Fruit fly (Drosophila melanogaster) whole organism, embryonic: ENCODE measurements around the gene CG6041.

ENCODE experiments used
- Atf3 ChIP-seq: fragments of 200-800 bp; sonication (Bioruptor generic); optimal IDR thresholded peaks from 3 replicates; lab custom pipeline; 2016; ENCODE audit warnings: missing biosample characterization, missing genetic modification characterization
- CG10462 ChIP-seq: fragments of 200-800 bp; sonication (Bioruptor generic); optimal IDR thresholded peaks from 2 replicates; lab custom pipeline; 2016; ENCODE audit warnings: missing biosample characterization, missing genetic modification characterization
- CG11085 ChIP-seq: fragments of 200-800 bp; sonication (Bioruptor generic); IDR thresholded peaks from 2 replicates; pipeline ENCODE4 v1.3.6; 2022; ENCODE audit warnings: missing biosample characterization, missing genetic modification characterization
- CG11560 ChIP-seq: fragments of 200-800 bp; sonication (Bioruptor generic); IDR thresholded peaks from 3 replicates; pipeline ENCODE4 v1.3.6; 2022; ENCODE audit warnings: missing biosample characterization, missing genetic modification characterization
- CG11695 ChIP-seq: fragments of 200-800 bp; sonication (Bioruptor generic); IDR thresholded peaks from 3 replicates; pipeline ENCODE4 v1.3.6; 2022; ENCODE audit warnings: missing biosample characterization, missing genetic modification characterization
- CG12071 ChIP-seq: fragments of 200-800 bp; sonication (Bioruptor generic); optimal IDR thresholded peaks from 3 replicates; lab custom pipeline; 2018; ENCODE audit warnings: missing biosample characterization, mild to moderate bottlenecking, missing genetic modification characterization
- CG12299 ChIP-seq: fragments of 200-800 bp; sonication (Bioruptor generic); optimal IDR thresholded peaks from 2 replicates; lab custom pipeline; 2018; ENCODE audit warnings: missing biosample characterization, mild to moderate bottlenecking, missing genetic modification characterization
- CG15269 ChIP-seq: fragments of 200-800 bp; sonication (Bioruptor generic); optimal IDR thresholded peaks from 2 replicates; lab custom pipeline; 2018; ENCODE audit warnings: missing biosample characterization, mild to moderate bottlenecking, missing genetic modification characterization, moderate library complexity
- CG17829 ChIP-seq: fragments of 200-800 bp; optimal IDR thresholded peaks from 2 replicates; lab custom pipeline; 2019; ENCODE audit warnings: missing biosample characterization, mild to moderate bottlenecking, missing genetic modification characterization, moderate library complexity
- CG17912 ChIP-seq: fragments of 200-800 bp; sonication (Bioruptor generic); optimal IDR thresholded peaks from 2 replicates; lab custom pipeline; 2018; ENCODE audit warnings: missing biosample characterization, mild to moderate bottlenecking, missing genetic modification characterization
- CG18011 ChIP-seq: fragments of 200-800 bp; sonication (Bioruptor generic); optimal IDR thresholded peaks from 2 replicates; lab custom pipeline; 2017; ENCODE audit warnings: missing biosample characterization, missing genetic modification characterization, mild to moderate bottlenecking, moderate library complexity, missing genotype
- CG18619 ChIP-seq: fragments of 200-800 bp; sonication (Bioruptor generic); optimal IDR thresholded peaks from 3 replicates; lab custom pipeline; 2017; ENCODE audit warnings: missing biosample characterization, mild to moderate bottlenecking, missing genetic modification characterization
- CG2116 ChIP-seq: fragments of 200-800 bp; sonication (Bioruptor generic); optimal IDR thresholded peaks from 3 replicates; lab custom pipeline; 2018; ENCODE audit warnings: missing biosample characterization, mild to moderate bottlenecking, missing genetic modification characterization
- CG2889 ChIP-seq: fragments of 200-800 bp; sonication (Bioruptor generic); IDR thresholded peaks from 3 replicates; pipeline ENCODE4 v1.3.6; 2022; ENCODE audit warnings: missing biosample characterization, missing genetic modification characterization
- CG30403 ChIP-seq: fragments of 200-800 bp; sonication (Bioruptor generic); optimal IDR thresholded peaks from 3 replicates; lab custom pipeline; 2016; ENCODE audit warnings: missing biosample characterization, missing genetic modification characterization
- CG33557 ChIP-seq: fragments of 200-800 bp; sonication (Bioruptor generic); optimal IDR thresholded peaks from 2 replicates; lab custom pipeline; 2019; ENCODE audit warnings: missing biosample characterization, mild to moderate bottlenecking, missing genetic modification characterization, moderate library complexity
- CG42726 ChIP-seq: fragments of 200-800 bp; sonication (Bioruptor generic); IDR thresholded peaks from 2 replicates; pipeline ENCODE4 v1.3.6; 2022; ENCODE audit warnings: missing biosample characterization, missing genetic modification characterization; ENCODE audit not compliant: partially characterized antibody
- CG4707 ChIP-seq: fragments of 200-800 bp; sonication (Bioruptor generic); optimal IDR thresholded peaks from 2 replicates; lab custom pipeline; 2018; ENCODE audit warnings: missing biosample characterization, mild to moderate bottlenecking, missing genetic modification characterization, moderate library complexity
- CG6272 ChIP-seq: fragments of 200-800 bp; sonication (Bioruptor generic); IDR thresholded peaks from 2 replicates; pipeline ENCODE4 v1.3.6; 2022; ENCODE audit warnings: missing biosample characterization, missing genetic modification characterization
- CG6765 ChIP-seq: fragments of 200-800 bp; sonication (Bioruptor generic); optimal IDR thresholded peaks from 3 replicates; lab custom pipeline; 2017; ENCODE audit warnings: missing biosample characterization, mild to moderate bottlenecking, missing genetic modification characterization
- CG6791 ChIP-seq: fragments of 200-800 bp; sonication (Bioruptor generic); IDR thresholded peaks from 3 replicates; pipeline ENCODE4 v1.3.6; 2022; ENCODE audit warnings: missing biosample characterization, missing genetic modification characterization; ENCODE audit not compliant: partially characterized antibody
- Ets97D ChIP-seq: fragments of 200-800 bp; sonication (Bioruptor generic); optimal IDR thresholded peaks from 3 replicates; lab custom pipeline; 2016; ENCODE audit warnings: missing biosample characterization, missing genetic modification characterization
- NK7.1 ChIP-seq: fragments of 200-800 bp; sonication (Bioruptor generic); optimal IDR thresholded peaks from 3 replicates; lab custom pipeline; 2016; ENCODE audit warnings: missing biosample characterization, missing genetic modification characterization
- Oaz ChIP-seq: fragments of 200-800 bp; sonication (Bioruptor generic); IDR thresholded peaks from 2 replicates; pipeline ENCODE4 v1.3.6; 2022; ENCODE audit warnings: missing biosample characterization, missing genetic modification characterization
- Opbp ChIP-seq: fragments of 200-800 bp; sonication (Bioruptor generic); IDR thresholded peaks from 3 replicates; pipeline ENCODE4 v1.3.6; 2022; ENCODE audit warnings: missing biosample characterization, missing genetic modification characterization; ENCODE audit not compliant: partially characterized antibody
- PHDP ChIP-seq: fragments of 200-800 bp; sonication (Bioruptor generic); optimal IDR thresholded peaks from 3 replicates; lab custom pipeline; 2018; ENCODE audit warnings: missing biosample characterization, mild to moderate bottlenecking, missing genetic modification characterization, moderate library complexity
- Sin3A ChIP-seq: fragments of >200 bp; optimal IDR thresholded peaks from 2 replicates; lab custom pipeline; 2018
- ab ChIP-seq: fragments of 200-800 bp; sonication (Bioruptor generic); optimal IDR thresholded peaks from 2 replicates; lab custom pipeline; 2016; ENCODE audit warnings: missing biosample characterization, missing genetic modification characterization
- crol ChIP-seq: fragments of 200-800 bp; sonication (Bioruptor generic); IDR thresholded peaks from 2 replicates; pipeline ENCODE4 v1.3.6; 2022; ENCODE audit warnings: missing biosample characterization, missing genetic modification characterization
- dan ChIP-seq: fragments of 200-800 bp; sonication (Bioruptor generic); IDR thresholded peaks from 2 replicates; pipeline ENCODE4 v1.3.6; 2022; ENCODE audit warnings: missing biosample characterization, missing genetic modification characterization
- eve ChIP-seq, 2 experiments: fragments of >200 bp; optimal IDR thresholded peaks; 2 replicates each; lab custom pipeline; 2017; ENCODE audit warnings: missing biosample characterization in 2 of 2, missing genetic modification characterization in 2 of 2
- ftz-f1 ChIP-seq: fragments of 200-800 bp; sonication (Bioruptor generic); optimal IDR thresholded peaks from 2 replicates; lab custom pipeline; 2016; ENCODE audit warnings: missing biosample characterization, missing genetic modification characterization
- fu2 ChIP-seq: fragments of 200-800 bp; sonication (Bioruptor generic); optimal IDR thresholded peaks from 2 replicates; lab custom pipeline; 2016; ENCODE audit warnings: missing biosample characterization, missing genetic modification characterization
- grn ChIP-seq: fragments of 200-800 bp; sonication (Bioruptor generic); optimal IDR thresholded peaks from 3 replicates; lab custom pipeline; 2017; ENCODE audit warnings: missing biosample characterization, missing genetic modification characterization
- ind ChIP-seq: fragments of 200-800 bp; sonication (Bioruptor generic); optimal IDR thresholded peaks from 3 replicates; lab custom pipeline; 2016; ENCODE audit warnings: missing biosample characterization, missing genetic modification characterization
- insv ChIP-seq, 2 experiments: fragments of 200-800 bp; sonication (Bioruptor generic); optimal IDR thresholded peaks; 3 replicates each; lab custom pipeline; 2016 to 2018; ENCODE audit warnings: missing biosample characterization in 2 of 2, missing genetic modification characterization in 2 of 2
- lab ChIP-seq: fragments of 200-800 bp; sonication (Bioruptor generic); optimal IDR thresholded peaks from 3 replicates; lab custom pipeline; 2017; ENCODE audit warnings: missing biosample characterization, missing genetic modification characterization, mild to moderate bottlenecking, moderate library complexity, missing genetic modification reagents
- lbe ChIP-seq: fragments of 200-800 bp; sonication (Bioruptor generic); optimal IDR thresholded peaks from 2 replicates; lab custom pipeline; 2016; ENCODE audit warnings: missing biosample characterization, mild to moderate bottlenecking, missing genetic modification characterization
- lmd ChIP-seq: fragments of 200-800 bp; sonication (Bioruptor generic); IDR thresholded peaks from 2 replicates; pipeline ENCODE4 v1.3.6; 2022; ENCODE audit warnings: missing biosample characterization, missing genetic modification characterization
- lola ChIP-seq, 3 experiments: fragments of >200 bp in 2 of 3; fragments of 200-800 bp in 1 of 3; sonication (Bioruptor generic) in 1 of 3; optimal IDR thresholded peaks; 2 replicates each; lab custom pipeline; 2017 to 2019; ENCODE audit warnings: missing biosample characterization in 3 of 3, missing genetic modification characterization in 3 of 3, mild to moderate bottlenecking in 1 of 3, moderate library complexity in 1 of 3
- otp ChIP-seq: fragments of 200-800 bp; sonication (Bioruptor generic); IDR thresholded peaks from 3 replicates; pipeline ENCODE4, ENCODE4 v1.3.6; 2022; ENCODE audit warnings: missing biosample characterization, missing genetic modification characterization
- pb ChIP-seq: fragments of 200-800 bp; sonication (Bioruptor generic); optimal IDR thresholded peaks from 3 replicates; lab custom pipeline; 2016; ENCODE audit warnings: missing biosample characterization, missing genetic modification characterization
- prd ChIP-seq, 3 experiments: fragments of >200 bp in 2 of 3; fragments of 200-800 bp in 1 of 3; sonication (Bioruptor generic) in 1 of 3; optimal IDR thresholded peaks in 2 of 3; IDR thresholded peaks in 1 of 3; 2 replicates in 2 of 3; 3 replicates in 1 of 3; pipeline versions ENCODE4 v1.3.6 to Lab custom; 2017 to 2022; ENCODE audit warnings: missing biosample characterization in 1 of 3, missing genetic modification characterization in 1 of 3
- ro ChIP-seq: fragments of 200-800 bp; sonication (Bioruptor generic); IDR thresholded peaks from 2 replicates; pipeline ENCODE4 v1.3.6; 2022; ENCODE audit warnings: missing biosample characterization, missing genetic modification characterization
- slou ChIP-seq: fragments of 200-800 bp; sonication (Bioruptor generic); optimal IDR thresholded peaks from 3 replicates; lab custom pipeline; 2016; ENCODE audit warnings: missing biosample characterization, missing genetic modification characterization
- sob ChIP-seq: fragments of 200-800 bp; sonication (Bioruptor generic); IDR thresholded peaks from 2 replicates; pipeline ENCODE4 v1.3.6; 2022; ENCODE audit warnings: missing biosample characterization, missing genetic modification characterization
- twi ChIP-seq: fragments of 200-800 bp; optimal IDR thresholded peaks from 2 replicates; lab custom pipeline; 2019; ENCODE audit warnings: missing biosample characterization, mild to moderate bottlenecking, missing genetic modification characterization, moderate library complexity
- vfl ChIP-seq: fragments of 200-800 bp; sonication (Bioruptor generic); optimal IDR thresholded peaks from 2 replicates; lab custom pipeline; 2016; ENCODE audit warnings: missing biosample characterization, missing genetic modification characterization
- yki ChIP-seq: fragments of >200 bp; optimal IDR thresholded peaks from 3 replicates; lab custom pipeline; 2018

Gene CG6041

dm6 chrX:5965517-5966397 is 17.8 kb downstream of the CG6041 start, which contains the start of gene Grip (continued):
- TF ChIP-seq lola (GFP tag; optimal IDR thresholded peaks at IDR 0.05; lab: Kevin White, UChicago) = peak in 1 of 3 experiments; percentile 72
- peak; percentile 31; the same call in 2 of the 3 replicates for TF ChIP-seq Opbp (GFP tag; lab: Robert Waterston, UW)
- TF ChIP-seq CG4707 (GFP tag; lab: Kevin White, UChicago) = no peak
- TF ChIP-seq CG15269 = peak; percentile 9
- no peak for TF ChIP-seq CG11085 (GFP tag; lab: Robert Waterston, UW)
- TF ChIP-seq CG12071 (GFP tag; lab: Kevin White, UChicago) = no peak
- TF ChIP-seq twi (tag; lab: Kevin White, UChicago) = peak; percentile 1
- TF ChIP-seq Oaz = no peak
- no peak for TF ChIP-seq Atf3 (GFP tag; lab: Kevin White, UChicago)
- no peak for TF ChIP-seq ab
- no peak for TF ChIP-seq CG11560
- TF ChIP-seq lmd (GFP tag; lab: Robert Waterston, UW) = no peak
- TF ChIP-seq CG33557 (GFP tag; lab: Kevin White, UChicago) = peak; percentile 42
- no peak for TF ChIP-seq CG6765 (GFP tag; lab: Kevin White, UChicago)
- TF ChIP-seq CG12299 (tag; lab: Kevin White, UChicago) = peak; percentile 7
- TF ChIP-seq NK7.1 (GFP tag; lab: Kevin White, UChicago) = no peak
- no peak for TF ChIP-seq CG11695 (GFP tag; lab: Robert Waterston, UW)
- no peak for TF ChIP-seq eve (GFP tag; optimal IDR thresholded peaks at IDR 0.05; lab: Kevin White, UChicago)
- TF ChIP-seq lab (GFP tag; lab: Kevin White, UChicago) = no peak
- no peak for TF ChIP-seq ro (GFP tag; lab: Robert Waterston, UW)
- TF ChIP-seq grn (GFP tag; lab: Kevin White, UChicago) = no peak
- TF ChIP-seq Ets97D (GFP tag; lab: Kevin White, UChicago) = no peak
- no peak for TF ChIP-seq prd (optimal IDR thresholded peaks at IDR 0.05; lab: Kevin White, UChicago)
- TF ChIP-seq prd (GFP tag; IDR thresholded peaks at IDR 0.05; lab: Robert Waterston, UW) = peak; percentile 37; the same call in 1 of the 3 replicates
- no peak for TF ChIP-seq ftz-f1 (GFP tag; lab: Kevin White, UChicago)
- TF ChIP-seq CG6791 (GFP tag; lab: Robert Waterston, UW) = peak; percentile 42
- TF ChIP-seq otp = no peak
- TF ChIP-seq crol = no peak
- peak; percentile 69 for TF ChIP-seq yki (lab: Kevin White, UChicago)
- no peak for TF ChIP-seq CG18619 (GFP tag; lab: Kevin White, UChicago)
- TF ChIP-seq lbe = no peak
- no peak for TF ChIP-seq CG17912
- TF ChIP-seq sob (GFP tag; lab: Robert Waterston, UW) = no peak
- peak; percentile 1 for TF ChIP-seq slou (GFP tag; lab: Kevin White, UChicago)
- no peak for TF ChIP-seq fu2 (GFP tag; lab: Kevin White, UChicago)
- TF ChIP-seq PHDP (tag; lab: Kevin White, UChicago) = peak; percentile 11
- no peak for TF ChIP-seq CG18011 (GFP tag; lab: Kevin White, UChicago)
- TF ChIP-seq Sin3A = no peak
- no peak for TF ChIP-seq CG10462 (GFP tag; lab: Kevin White, UChicago)
- peak; percentile 53 for TF ChIP-seq CG30403 (GFP tag; lab: Kevin White, UChicago)
- TF ChIP-seq ind (GFP tag; lab: Kevin White, UChicago) = peak; percentile 18
- TF ChIP-seq vfl = no peak
- no peak for TF ChIP-seq pb (GFP tag; lab: Kevin White, UChicago)
- TF ChIP-seq CG2889 (GFP tag; lab: Robert Waterston, UW) = no peak
- TF ChIP-seq insv (GFP tag; optimal IDR thresholded peaks at IDR 0.05; lab: Kevin White, UChicago) = no peak
- no peak for TF ChIP-seq dan (GFP tag; lab: Robert Waterston, UW)
- TF ChIP-seq CG17829 (tag; lab: Kevin White, UChicago) = peak; percentile 50
- TF ChIP-seq CG6272 = no peak
- TF ChIP-seq CG42726 (GFP tag; lab: Robert Waterston, UW) = peak; percentile 54; the same call in 1 of the 2 replicates
- TF ChIP-seq CG2116 (GFP tag; lab: Kevin White, UChicago) = peak; percentile 30
